Worm (Caenorhabditis elegans): ENCODE measurements around the gene cTel54X.2.

Gene cTel54X.2

DNA sequence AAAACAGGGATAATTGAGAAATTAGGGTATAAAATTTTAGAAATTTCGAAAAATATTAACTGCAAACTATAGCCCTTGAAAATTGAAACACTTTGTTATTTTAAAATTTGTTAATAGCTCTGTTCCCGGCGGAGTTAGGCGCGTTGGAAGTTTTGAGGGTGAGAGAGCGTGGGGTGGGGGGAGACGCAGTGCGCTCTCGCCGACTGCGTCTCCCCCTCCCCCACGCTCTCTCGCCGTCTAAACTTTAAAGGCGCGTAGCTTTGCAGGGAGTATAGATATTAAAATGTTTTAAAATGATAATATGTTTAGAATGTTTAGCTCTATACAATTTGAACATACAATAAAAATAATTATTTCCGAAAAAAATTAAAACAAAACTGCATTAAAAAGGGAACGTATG lies 30.2 kb downstream of the cTel54X.2 start:
- TF ChIP-seq rnt-1 (tag; optimal IDR thresholded peaks at IDR 0.05) (no peak), ttx-3 (tag; optimal IDR thresholded peaks at IDR 0.05) (no peak), hlh-30 (tag; optimal IDR thresholded peaks at IDR 0.05; ENCODE audit: insufficient read depth) (no peak), unc-42 (tag; optimal IDR thresholded peaks at IDR 0.05) (no peak), ceh-6 (GFP tag; optimal IDR thresholded peaks at IDR 0.05) (no peak), ceh-18 (tag; optimal IDR thresholded peaks at IDR 0.05) (no peak), F13H6.1 (tag; optimal IDR thresholded peaks at IDR 0.05) (no peak), che-1 (tag; optimal IDR thresholded peaks at IDR 0.05) (no peak), ztf-16 (tag; optimal IDR thresholded peaks at IDR 0.05) (no peak), C08G9.2 (tag; optimal IDR thresholded peaks at IDR 0.05) (no peak), ets-4 (tag; optimal IDR thresholded peaks at IDR 0.05) (no peak), dve-1 (tag; optimal IDR thresholded peaks at IDR 0.05) (no peak), ceh-9 (tag; optimal IDR thresholded peaks at IDR 0.05) (no peak)

- TF ChIP-seq tbx-7 (tag; optimal IDR thresholded peaks at IDR 0.05) (no peak), unc-42 (tag; optimal IDR thresholded peaks at IDR 0.05) (no peak), ceh-34 (tag; optimal IDR thresholded peaks at IDR 0.05) (no peak), pros-1 (tag; optimal IDR thresholded peaks at IDR 0.05) (no peak), Y22D7AL.16 (tag; optimal IDR thresholded peaks at IDR 0.05) (no peak), hlh-30 (tag; optimal IDR thresholded peaks at IDR 0.05; ENCODE audit: insufficient read depth) (no peak), K09A11.1 (tag; optimal IDR thresholded peaks at IDR 0.05; ENCODE audit: insufficient read depth) (no peak), K02D7.2 (tag; optimal IDR thresholded peaks at IDR 0.05) (no peak), fax-1 (tag; optimal IDR thresholded peaks at IDR 0.05) (no peak), dve-1 (tag; optimal IDR thresholded peaks at IDR 0.05) (no peak), F13H6.1 (tag; optimal IDR thresholded peaks at IDR 0.05) (no peak), ttx-3 (tag; optimal IDR thresholded peaks at IDR 0.05) (no peak), pha-4 (tag; optimal IDR thresholded peaks at IDR 0.05) (no peak), sox-4 (tag; optimal IDR thresholded peaks at IDR 0.05) (no peak), ceh-45 (GFP tag; IDR thresholded peaks at IDR 0.05) (no peak), ceh-24 (tag; optimal IDR thresholded peaks at IDR 0.05) (no peak), odd-2 (tag; optimal IDR thresholded peaks at IDR 0.05) (no peak), unc-55 (GFP tag; optimal IDR thresholded peaks at IDR 0.05) (no peak), C38D4.7 (GFP tag; optimal IDR thresholded peaks at IDR 0.05) (no peak)
Observed at ce11 chrIII:38117-38516, 35.0 kb downstream of the cTel54X.2 start, which contains the start of gene clp-10. clp-10 (minus strand) TSS chrIII:38217.

DNA sequence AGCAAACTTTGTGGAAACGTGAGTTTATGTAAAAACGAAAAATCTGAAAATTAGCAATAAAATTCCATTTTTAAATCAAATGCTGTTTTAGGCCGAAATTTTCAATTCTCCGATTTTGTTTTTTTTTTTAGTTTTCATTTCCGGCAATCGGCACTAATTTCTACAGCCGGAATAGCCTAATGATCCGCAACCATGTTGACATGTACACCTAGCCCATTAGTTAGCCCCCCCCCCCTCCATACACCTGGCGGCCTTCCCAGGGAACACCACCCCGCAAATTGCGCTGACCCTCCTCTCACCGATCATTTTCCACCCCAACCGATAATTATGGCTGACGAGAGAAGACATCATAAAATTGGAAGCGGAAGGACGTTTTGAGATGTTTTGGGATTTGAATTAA lies 36.4 kb downstream of the cTel54X.2 start:
- TF ChIP-seq dmd-4 (tag; optimal IDR thresholded peaks at IDR 0.05; ENCODE audit: borderline replicate concordance) (no peak), ceh-31 (tag; optimal IDR thresholded peaks at IDR 0.05) (peak; percentile 26)

- TF ChIP-seq ceh-22 (tag; optimal IDR thresholded peaks at IDR 0.05) (no peak), dve-1 (tag; optimal IDR thresholded peaks at IDR 0.05) (no peak)
Observed at ce11 chrIII:40580-41113, 37.6 kb downstream of the cTel54X.2 start, which contains the start of gene col-88. col-88 (plus strand) TSS chrIII:41063.

ce11 chrIII:41484-41883 lies 38.4 kb downstream of the cTel54X.2 start:
- no peak for TF ChIP-seq K02D7.2 (tag; optimal IDR thresholded peaks at IDR 0.05)
- TF ChIP-seq npax-4 (tag; optimal IDR thresholded peaks at IDR 0.05) = no peak
- no peak for TF ChIP-seq tbx-2 (tag; optimal IDR thresholded peaks at IDR 0.05)
- TF ChIP-seq sox-2 (GFP tag; IDR thresholded peaks at IDR 0.05) = no peak
- TF ChIP-seq ref-2 (tag; optimal IDR thresholded peaks at IDR 0.05) = no peak
- TF ChIP-seq hlh-13 (GFP tag; optimal IDR thresholded peaks at IDR 0.05) = no peak
- TF ChIP-seq sox-4 (tag; optimal IDR thresholded peaks at IDR 0.05) = no peak
- TF ChIP-seq rnt-1 (tag; optimal IDR thresholded peaks at IDR 0.05) = no peak
- no peak for TF ChIP-seq unc-3 (GFP tag; conservative IDR thresholded peaks at IDR 0.05)
- no peak for TF ChIP-seq unc-3 (tag; optimal IDR thresholded peaks at IDR 0.05)
- TF ChIP-seq hlh-30 (tag; optimal IDR thresholded peaks at IDR 0.05; ENCODE audit: insufficient read depth) = no peak
- no peak for TF ChIP-seq unc-86 (tag; optimal IDR thresholded peaks at IDR 0.05)
- no peak for TF ChIP-seq ceh-31 (tag; optimal IDR thresholded peaks at IDR 0.05)
- no peak for TF ChIP-seq madf-2 (tag; optimal IDR thresholded peaks at IDR 0.05)
